Worm (Caenorhabditis elegans): ENCODE data around the gene apc-17.

Gene apc-17

ce11 chrII:11096233-11096632 lies 11.7 kb upstream of the apc-17 start, which contains the start of gene nbs-1 (continued):
- TF ChIP-seq T07F8.4 (tag; optimal IDR thresholded peaks at IDR 0.05) (no peak), F10E7.11 (tag; optimal IDR thresholded peaks at IDR 0.05) (no peak), F22D6.2 (tag; optimal IDR thresholded peaks at IDR 0.05) (no peak), rpc-1 (optimal IDR thresholded peaks at IDR 0.05) (no peak), rpc-1 (tag; optimal IDR thresholded peaks at IDR 0.05) (no peak), Y53G8AR.9 (GFP tag; conservative IDR thresholded peaks at IDR 0.05) (peak; percentile 65; the same call in 1 of the 2 replicates), die-1 (tag; optimal IDR thresholded peaks at IDR 0.05) (no peak), ztf-28 (GFP tag; IDR thresholded peaks at IDR 0.05) (no peak), chd-7 (tag; optimal IDR thresholded peaks at IDR 0.05) (peak; percentile 28), F37B4.10 (GFP tag; IDR thresholded peaks at IDR 0.05) (no peak), nhr-80 (tag; optimal IDR thresholded peaks at IDR 0.05) (no peak), nhr-90 (tag; optimal IDR thresholded peaks at IDR 0.05) (no peak), dpl-1 (GFP tag; optimal IDR thresholded peaks at IDR 0.05) (no peak), let-526 (GFP tag; IDR thresholded peaks at IDR 0.05) (no peak), sdz-38 (tag; optimal IDR thresholded peaks at IDR 0.05) (no peak), somi-1 (GFP tag; optimal IDR thresholded peaks at IDR 0.05) (no peak), ztf-25 (GFP tag; IDR thresholded peaks at IDR 0.05) (no peak), ceh-91 (GFP tag; IDR thresholded peaks at IDR 0.05) (no peak), nhr-120 (GFP tag; IDR thresholded peaks at IDR 0.05) (no peak), madf-3 (GFP tag; IDR thresholded peaks at IDR 0.05) (peak; percentile 49; the same call in 1 of the 2 replicates), Y56A3A.18 (GFP tag; IDR thresholded peaks at IDR 0.05) (0 out of 2 replicates have a peak, but pooled peaks have one; percentile 9), ceh-100 (GFP tag; IDR thresholded peaks at IDR 0.05) (peak; percentile 24; the same call in 1 of the 2 replicates), attf-6 (GFP tag; IDR thresholded peaks at IDR 0.05) (peak; percentile 59; the same call in 1 of the 2 replicates), lin-26 (GFP tag; IDR thresholded peaks at IDR 0.05) (0 out of 2 replicates have a peak, but pooled peaks have one; percentile 57), ztf-3 (GFP tag; optimal IDR thresholded peaks at IDR 0.05) (no peak), hmg-20 (GFP tag; IDR thresholded peaks at IDR 0.05) (no peak), aptf-3 (GFP tag; IDR thresholded peaks at IDR 0.05) (no peak), hsf-1 (GFP tag; IDR thresholded peaks at IDR 0.05) (peak; percentile 73)

ce11 chrII:11097154-11097887 lies 10.6 kb upstream of the apc-17 start, which contains the start of the genes rpl-36.A and nuo-1:
Gene rpl-36.A (minus strand): TSS chrII:11097204.
Gene nuo-1 (plus strand): TSS chrII:11097837.
- peak; percentile 38; the same call in 1 of the 2 replicates for TF ChIP-seq dox-1 (GFP tag; IDR thresholded peaks at IDR 0.05)
- no peak for TF ChIP-seq Y53F4B.3 (GFP tag; IDR thresholded peaks at IDR 0.05)
- peak; percentile 47 for TF ChIP-seq tbp1 (GFP tag; optimal IDR thresholded peaks at IDR 0.05)
- no peak for TF ChIP-seq snpc-4 (GFP tag; optimal IDR thresholded peaks at IDR 0.05)
- peak in 3 of 4 experiments; percentile 17 to 70 (median 49) for TF ChIP-seq snpc-4 (tag; optimal IDR thresholded peaks at IDR 0.05)
- peak; percentile 95 for TF ChIP-seq F33H1.4 (GFP tag; IDR thresholded peaks at IDR 0.05)
- TF ChIP-seq snpc-3.4 (tag; optimal IDR thresholded peaks at IDR 0.05): peak; percentile 60
- TF ChIP-seq hmg-1.2 (GFP tag; IDR thresholded peaks at IDR 0.05): peak; percentile 42; the same call in 1 of the 2 replicates
- no peak for TF ChIP-seq ceh-100 (GFP tag; IDR thresholded peaks at IDR 0.05)
- TF ChIP-seq mes-4 (tag; optimal IDR thresholded peaks at IDR 0.05): no peak
- no peak for TF ChIP-seq ceh-58 (GFP tag; IDR thresholded peaks at IDR 0.05)
- peak; percentile 73 for TF ChIP-seq lin-54 (GFP tag; optimal IDR thresholded peaks at IDR 0.05)
- TF ChIP-seq tbx-9 (tag; optimal IDR thresholded peaks at IDR 0.05; ENCODE audit: borderline replicate concordance): no peak
- TF ChIP-seq him-1 (tag; optimal IDR thresholded peaks at IDR 0.05): peak; percentile 30
- peak; percentile 14; the same call in 1 of the 2 replicates for TF ChIP-seq pbrm-1 (GFP tag; IDR thresholded peaks at IDR 0.05)
- peak; percentile 92 for TF ChIP-seq attf-3 (GFP tag; conservative IDR thresholded peaks at IDR 0.05)
- no peak for TF ChIP-seq C06A6.2 (GFP tag; conservative IDR thresholded peaks at IDR 0.05)
- no peak for TF ChIP-seq egl-18 (GFP tag; IDR thresholded peaks at IDR 0.05)
- TF ChIP-seq rcor-1 (GFP tag; IDR thresholded peaks at IDR 0.05): 0 out of 2 replicates have a peak, but pooled peaks have one; percentile 19
- TF ChIP-seq zim-3 (tag; optimal IDR thresholded peaks at IDR 0.05): no peak
- no peak for TF ChIP-seq T26A5.8 (tag; optimal IDR thresholded peaks at IDR 0.05)
- TF ChIP-seq egrh-3 (GFP tag; IDR thresholded peaks at IDR 0.05): no peak

Data from whole organism, young adult.